Fruit fly (Drosophila melanogaster) whole organism, embryonic: ENCODE data around the gene CG43779.

Source experiments
- Abd-B ChIP-seq: fragments of 200-800 bp; sonication (Bioruptor generic); optimal IDR thresholded peaks from 2 replicates; lab custom pipeline; 2018; ENCODE audit warnings: missing biosample characterization, mild to moderate bottlenecking, missing genetic modification characterization, moderate library complexity
- Antp ChIP-seq: fragments of 200-800 bp; sonication (Bioruptor generic); optimal IDR thresholded peaks from 3 replicates; lab custom pipeline; 2016; ENCODE audit warnings: missing biosample characterization, missing genetic modification characterization
- CG11247 ChIP-seq: fragments of 200-800 bp; sonication (Bioruptor generic); IDR thresholded peaks from 2 replicates; pipeline ENCODE4 v1.3.6; 2022; ENCODE audit warnings: missing biosample characterization, missing genetic modification characterization
- CG13287 ChIP-seq: fragments of 200-800 bp; sonication (Bioruptor generic); IDR thresholded peaks from 2 replicates; pipeline ENCODE4 v1.3.6; 2022; ENCODE audit warnings: missing biosample characterization, missing genetic modification characterization; ENCODE audit not compliant: partially characterized antibody
- CG1603 ChIP-seq: fragments of 200-800 bp; sonication (Bioruptor generic); optimal IDR thresholded peaks from 2 replicates; lab custom pipeline; 2019; ENCODE audit warnings: missing biosample characterization, mild to moderate bottlenecking, missing genetic modification characterization, moderate library complexity
- CG17186 ChIP-seq: fragments of 200-800 bp; sonication (Bioruptor generic); optimal IDR thresholded peaks from 3 replicates; lab custom pipeline; 2017; ENCODE audit warnings: missing biosample characterization, missing genetic modification reagents, missing genetic modification characterization
- CG18262 ChIP-seq: fragments of 200-800 bp; optimal IDR thresholded peaks from 3 replicates; lab custom pipeline; 2019; ENCODE audit warnings: missing biosample characterization, mild to moderate bottlenecking, missing genetic modification characterization, moderate library complexity
- CG18619 ChIP-seq: fragments of 200-800 bp; sonication (Bioruptor generic); optimal IDR thresholded peaks from 3 replicates; lab custom pipeline; 2017; ENCODE audit warnings: missing biosample characterization, mild to moderate bottlenecking, missing genetic modification characterization
- CG2120 ChIP-seq: fragments of 200-800 bp; sonication (Bioruptor generic); optimal IDR thresholded peaks from 3 replicates; lab custom pipeline; 2016; ENCODE audit warnings: missing biosample characterization, missing genetic modification characterization
- CG2889 ChIP-seq: fragments of 200-800 bp; sonication (Bioruptor generic); IDR thresholded peaks from 3 replicates; pipeline ENCODE4 v1.3.6; 2022; ENCODE audit warnings: missing biosample characterization, missing genetic modification characterization
- CG31365 ChIP-seq: fragments of 200-800 bp; sonication (Bioruptor generic); optimal IDR thresholded peaks from 2 replicates; lab custom pipeline; 2018; ENCODE audit warnings: missing biosample characterization, mild to moderate bottlenecking, missing genetic modification characterization
- CG31441 ChIP-seq: fragments of 200-800 bp; sonication (Bioruptor generic); IDR thresholded peaks from 2 replicates; pipeline ENCODE4 v1.3.6; 2022; ENCODE audit warnings: missing biosample characterization, missing genetic modification characterization
- CG32767 ChIP-seq: fragments of 200-800 bp; sonication (Bioruptor generic); IDR thresholded peaks from 2 replicates; pipeline ENCODE4 v1.3.6; 2022; ENCODE audit warnings: missing biosample characterization, missing genetic modification characterization
- CG5953 ChIP-seq: fragments of 200-800 bp; sonication (Bioruptor generic); IDR thresholded peaks from 2 replicates; pipeline ENCODE4 v1.3.6; 2022; ENCODE audit warnings: missing biosample characterization, missing genetic modification characterization
- CG9437 ChIP-seq: fragments of 200-800 bp; sonication (Bioruptor generic); optimal IDR thresholded peaks from 2 replicates; lab custom pipeline; 2018; ENCODE audit warnings: missing biosample characterization, mild to moderate bottlenecking, missing genetic modification characterization
- CTCF ChIP-seq: fragments of 200-800 bp; sonication (Bioruptor generic); optimal IDR thresholded peaks from 2 replicates; lab custom pipeline; 2017; ENCODE audit warnings: missing biosample characterization, mild to moderate bottlenecking, missing genetic modification characterization, moderate library complexity
- Dad ChIP-seq: fragments of 200-800 bp; sonication (Bioruptor generic); optimal IDR thresholded peaks from 3 replicates; lab custom pipeline; 2016; ENCODE audit warnings: missing biosample characterization, missing genetic modification characterization
- E2f2 ChIP-seq: fragments of 200-800 bp; sonication (Bioruptor generic); IDR thresholded peaks from 2 replicates; pipeline ENCODE4 v1.3.6; 2022; ENCODE audit warnings: missing biosample characterization, missing genetic modification characterization
- Ets97D ChIP-seq: fragments of 200-800 bp; sonication (Bioruptor generic); optimal IDR thresholded peaks from 3 replicates; lab custom pipeline; 2016; ENCODE audit warnings: missing biosample characterization, missing genetic modification characterization
- Hr3 ChIP-seq: fragments of 200-800 bp; sonication (Bioruptor generic); optimal IDR thresholded peaks from 3 replicates; lab custom pipeline; 2016; ENCODE audit warnings: missing biosample characterization, missing genetic modification characterization
- Hsf ChIP-seq: fragments of 200-800 bp; sonication (Bioruptor generic); optimal IDR thresholded peaks from 3 replicates; lab custom pipeline; 2016; ENCODE audit warnings: missing biosample characterization, missing genetic modification characterization
- Jarid2 ChIP-seq: fragments of 200-800 bp; sonication (Bioruptor generic); optimal IDR thresholded peaks from 3 replicates; lab custom pipeline; 2017; ENCODE audit warnings: mild to moderate bottlenecking, missing biosample characterization, missing genetic modification reagents, missing genetic modification characterization
- Myb ChIP-seq: fragments of 200-800 bp; sonication (Bioruptor generic); optimal IDR thresholded peaks from 2 replicates; lab custom pipeline; 2016; ENCODE audit warnings: missing biosample characterization, missing genetic modification characterization
- Sox100B ChIP-seq: fragments of 200-800 bp; sonication (Bioruptor generic); optimal IDR thresholded peaks from 3 replicates; lab custom pipeline; 2018; ENCODE audit warnings: missing biosample characterization, mild to moderate bottlenecking, missing genetic modification characterization
- amos ChIP-seq: fragments of 200-800 bp; sonication (Bioruptor generic); IDR thresholded peaks from 2 replicates; pipeline ENCODE4 v1.3.6; 2022; ENCODE audit warnings: missing biosample characterization, missing genetic modification characterization; ENCODE audit not compliant: partially characterized antibody
- az2 ChIP-seq: fragments of 200-800 bp; sonication (Bioruptor generic); optimal IDR thresholded peaks from 3 replicates; lab custom pipeline; 2016; ENCODE audit warnings: missing biosample characterization, missing genetic modification characterization
- bbx ChIP-seq: fragments of 200-800 bp; sonication (Bioruptor generic); IDR thresholded peaks from 2 replicates; pipeline ENCODE4 v1.3.6; 2022; ENCODE audit warnings: missing biosample characterization, missing genetic modification characterization; ENCODE audit not compliant: partially characterized antibody
- br ChIP-seq: fragments of >200 bp; optimal IDR thresholded peaks from 2 replicates; lab custom pipeline; 2017
- cas ChIP-seq: fragments of 200-800 bp; sonication (Bioruptor generic); IDR thresholded peaks from 2 replicates; pipeline ENCODE4 v1.3.6; 2022; ENCODE audit warnings: missing biosample characterization, missing genetic modification characterization
- dimm ChIP-seq: fragments of 200-800 bp; sonication (Bioruptor generic); IDR thresholded peaks from 2 replicates; pipeline ENCODE4 v1.3.6; 2022; ENCODE audit warnings: missing biosample characterization, missing genetic modification characterization
- dm ChIP-seq: fragments of 200-800 bp; sonication (Bioruptor generic); optimal IDR thresholded peaks from 3 replicates; lab custom pipeline; 2016; ENCODE audit warnings: missing biosample characterization, missing genetic modification characterization
- dpn ChIP-seq, 2 experiments: fragments of 200-800 bp; sonication (Bioruptor generic); optimal IDR thresholded peaks; 3 replicates each; lab custom pipeline; 2016; ENCODE audit warnings: missing biosample characterization in 2 of 2, missing genetic modification characterization in 2 of 2
- fd102C ChIP-seq: fragments of 200-800 bp; sonication (Bioruptor generic); optimal IDR thresholded peaks from 2 replicates; lab custom pipeline; 2018; ENCODE audit warnings: missing biosample characterization, mild to moderate bottlenecking, missing genetic modification characterization, moderate library complexity
- ftz-f1 ChIP-seq: fragments of 200-800 bp; sonication (Bioruptor generic); optimal IDR thresholded peaks from 2 replicates; lab custom pipeline; 2016; ENCODE audit warnings: missing biosample characterization, missing genetic modification characterization
- fu2 ChIP-seq: fragments of 200-800 bp; sonication (Bioruptor generic); optimal IDR thresholded peaks from 2 replicates; lab custom pipeline; 2016; ENCODE audit warnings: missing biosample characterization, missing genetic modification characterization
- grn ChIP-seq: fragments of 200-800 bp; sonication (Bioruptor generic); optimal IDR thresholded peaks from 3 replicates; lab custom pipeline; 2017; ENCODE audit warnings: missing biosample characterization, missing genetic modification characterization
- hb ChIP-seq: fragments of 200-800 bp; sonication (Bioruptor generic); IDR thresholded peaks from 3 replicates; pipeline ENCODE4 v1.3.6; 2022; ENCODE audit warnings: missing biosample characterization, missing genetic modification characterization; ENCODE audit not compliant: partially characterized antibody
- odd ChIP-seq: fragments of 200-800 bp; sonication (Bioruptor generic); optimal IDR thresholded peaks from 2 replicates; lab custom pipeline; 2017; ENCODE audit warnings: missing biosample characterization, mild to moderate bottlenecking, missing genetic modification characterization
- pnt ChIP-seq: fragments of 200-800 bp; sonication (Bioruptor generic); optimal IDR thresholded peaks from 3 replicates; lab custom pipeline; 2016; ENCODE audit warnings: missing biosample characterization, missing genetic modification characterization
- row ChIP-seq: fragments of 200-800 bp; sonication (Bioruptor generic); IDR thresholded peaks from 3 replicates; pipeline ENCODE4 v1.3.6; 2022; ENCODE audit warnings: missing biosample characterization, missing genetic modification characterization
- z ChIP-seq: fragments of 200-800 bp; sonication (Bioruptor generic); IDR thresholded peaks from 3 replicates; pipeline ENCODE4 v1.3.6; 2022; ENCODE audit warnings: missing biosample characterization, missing genetic modification characterization

CG43779 gene

DNA sequence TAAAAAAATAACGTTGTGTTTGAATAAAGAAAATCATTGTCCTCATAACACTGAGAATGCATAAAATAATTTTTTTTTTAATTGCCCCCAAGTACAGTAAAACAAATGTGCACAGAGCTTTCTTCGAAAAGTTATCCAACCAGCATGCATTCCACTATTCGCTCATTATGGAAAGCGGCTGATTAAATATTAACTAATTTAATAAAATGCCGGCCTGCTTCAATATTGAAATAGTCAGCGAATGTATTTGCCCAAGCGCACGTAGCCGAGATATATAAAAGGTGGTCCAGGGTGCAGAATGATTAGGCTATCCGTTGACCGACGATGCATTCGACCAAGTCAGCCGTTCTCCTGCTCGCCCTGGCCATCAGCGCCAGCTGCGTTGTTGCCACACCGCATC is 40.9 kb upstream of the CG43779 start, which contains the start of gene CG16826:
Gene CG16826, plus strand, starts transcription at position 301 of the 400 bp plus-strand sequence.
- no peak for TF ChIP-seq Abd-B (GFP tag; lab: Kevin White, UChicago)

DNA sequence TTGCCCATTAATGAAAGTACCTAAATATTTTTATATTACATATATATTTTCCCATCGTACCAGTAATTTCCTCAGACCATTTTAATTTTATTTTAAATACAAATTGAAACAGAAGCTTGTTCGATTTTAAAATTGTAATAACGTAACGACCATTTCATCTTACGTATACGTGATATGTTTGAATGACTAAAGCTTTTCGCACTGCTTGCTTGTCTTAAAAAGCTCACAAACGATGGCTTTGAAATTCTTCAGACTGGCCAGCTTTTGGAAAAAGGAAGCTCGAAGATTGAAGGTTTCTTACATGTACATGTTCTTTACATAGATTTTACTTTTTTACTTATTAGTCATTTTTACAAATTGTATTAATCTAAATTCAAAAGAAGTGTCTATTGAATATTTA is 26.2 kb upstream of the CG43779 start:
- TF ChIP-seq Myb (peak; percentile 80), Hsf (GFP tag; lab: Kevin White, UChicago) (no peak), bbx (GFP tag; lab: Robert Waterston, UW) (no peak), fd102C (GFP tag; lab: Kevin White, UChicago) (no peak), CG31365 (tag; lab: Kevin White, UChicago) (peak; percentile 73), CG32767 (GFP tag; lab: Robert Waterston, UW) (no peak), pnt (no peak), ftz-f1 (GFP tag; lab: Kevin White, UChicago) (peak; percentile 13), CG1603 (tag; lab: Kevin White, UChicago) (no peak), dm (GFP tag; lab: Kevin White, UChicago) (no peak), CG18619 (GFP tag; lab: Kevin White, UChicago) (no peak), CG9437 (GFP tag; lab: Kevin White, UChicago) (peak; percentile 99), CG11247 (no peak), CG13287 (GFP tag; lab: Robert Waterston, UW) (peak; percentile 33; the same call in 1 of the 2 replicates), E2f2 (GFP tag; lab: Robert Waterston, UW) (no peak), fu2 (GFP tag; lab: Kevin White, UChicago) (no peak), CG5953 (GFP tag; lab: Robert Waterston, UW) (no peak), CG2120 (GFP tag; lab: Kevin White, UChicago) (no peak), Sox100B (GFP tag; lab: Kevin White, UChicago) (no peak), br (no peak), dimm (GFP tag; lab: Robert Waterston, UW) (no peak), az2 (GFP tag; lab: Kevin White, UChicago) (no peak), Jarid2 (GFP tag; lab: Kevin White, UChicago) (no peak), cas (no peak), amos (GFP tag; lab: Robert Waterston, UW) (peak; percentile 28; the same call in 1 of the 2 replicates), Dad (GFP tag; lab: Kevin White, UChicago) (no peak), odd (GFP tag; lab: Kevin White, UChicago) (no peak), hb (no peak), CG2889 (GFP tag; lab: Robert Waterston, UW) (no peak), Hr3 (GFP tag; lab: Kevin White, UChicago) (no peak), dpn (GFP tag; optimal IDR thresholded peaks at IDR 0.05; lab: Kevin White, UChicago) (no peak), grn (no peak), CG31441 (GFP tag; lab: Robert Waterston, UW) (no peak), Antp (GFP tag; lab: Kevin White, UChicago) (no peak), z (GFP tag; lab: Robert Waterston, UW) (no peak), Ets97D (GFP tag; lab: Kevin White, UChicago) (no peak), CG18262 (tag; lab: Kevin White, UChicago) (no peak), CTCF (GFP tag; lab: Kevin White, UChicago) (peak; percentile 57), CG17186 (GFP tag; lab: Kevin White, UChicago) (no peak), row (no peak)
- TF ChIP-seq, all 482 proteins: peak for 7
